Worm (Caenorhabditis elegans) whole organism, early embryonic: ENCODE measurements around the gene W08E12.5.

Experiments used
- ama-1 ChIP-seq: fragments of 150-350 bp; optimal IDR thresholded peaks from 2 replicates; lab custom pipeline; 2014
- ceh-36 ChIP-seq: sonication (generic microtip); optimal IDR thresholded peaks from 2 replicates; lab custom pipeline; 2016; ENCODE audit warnings: missing genetic modification characterization, inconsistent platforms, missing compliant biosample characterization
- scrt-1 ChIP-seq: fragments of 200-800 bp; sonication (Bioruptor generic); IDR thresholded peaks from 2 replicates; pipeline ENCODE4 v1.3.6; 2022; ENCODE audit warnings: missing genetic modification characterization, missing compliant biosample characterization
- sea-1 ChIP-seq: fragments of 200-800 bp; sonication (Bioruptor generic); conservative IDR thresholded peaks from 2 replicates; pipeline ENCODE4 v1.3.6; 2022; ENCODE audit warnings: missing genetic modification characterization, missing compliant biosample characterization
- tra-4 ChIP-seq: sonication (generic microtip); optimal IDR thresholded peaks from 2 replicates; lab custom pipeline; 2017; ENCODE audit warnings: missing genetic modification characterization, missing compliant biosample characterization

- TF ChIP-seq scrt-1 (GFP tag; lab: Robert Waterston, UW) (0 out of 2 replicates have a peak, but pooled peaks have one; percentile 55), tra-4 (no peak), ceh-36 (tag; lab: Kevin White, UChicago) (no peak), ama-1 (no peak), sea-1 (GFP tag; lab: Robert Waterston, UW) (peak; percentile 31; the same call in 1 of the 2 replicates)
Observed at ce11 chrIV:3337275-3337674, 36.7 kb downstream of the W08E12.5 start.
